Worm (Caenorhabditis elegans) whole organism, L2 larva: Measurements from ENCODE around the gene C18H7.7.

Experiments
- fos-1 ChIP-seq: fragments of 150-350 bp; optimal IDR thresholded peaks from 2 replicates; lab custom pipeline; 2014; ENCODE audit warnings: missing biosample characterization, missing genetic modification characterization
- lin-13 ChIP-seq: fragments of 150-350 bp; optimal IDR thresholded peaks from 2 replicates; lab custom pipeline; 2014; ENCODE audit warnings: missing biosample characterization, missing genetic modification reagents, missing genetic modification characterization
- nhr-10 ChIP-seq: sonication (generic microtip); optimal IDR thresholded peaks from 2 replicates; lab custom pipeline; 2017; ENCODE audit warnings: missing biosample characterization, missing genetic modification characterization
- nhr-25 ChIP-seq: fragments of 150-350 bp; sonication (generic microtip); optimal IDR thresholded peaks from 3 replicates; lab custom pipeline; 2014; ENCODE audit warnings: missing biosample characterization, missing genetic modification characterization
- peb-1 ChIP-seq: fragments of 150-350 bp; optimal IDR thresholded peaks from 2 replicates; lab custom pipeline; 2014; ENCODE audit warnings: missing biosample characterization, missing genetic modification characterization

- TF ChIP-seq lin-13 = no peak
- TF ChIP-seq nhr-10 (tag; lab: Kevin White, UChicago) = no peak
- TF ChIP-seq peb-1 (tag; lab: Kevin White, UChicago) = no peak
- TF ChIP-seq fos-1 = no peak
- no peak for TF ChIP-seq nhr-25 (tag; lab: Kevin White, UChicago)
Observed at ce11 chrIV:625947-626548, 29.9 kb upstream of the C18H7.7 start.
